Fruit fly (Drosophila melanogaster) whole organism, embryonic: ENCODE measurements around the gene gfzf.

Experiments
- Antp ChIP-seq: fragments of 200-800 bp; sonication (Bioruptor generic); optimal IDR thresholded peaks from 3 replicates; lab custom pipeline; 2016; ENCODE audit warnings: missing biosample characterization, missing genetic modification characterization
- Atf3 ChIP-seq: fragments of 200-800 bp; sonication (Bioruptor generic); optimal IDR thresholded peaks from 3 replicates; lab custom pipeline; 2016; ENCODE audit warnings: missing biosample characterization, missing genetic modification characterization
- BtbVII ChIP-seq: fragments of 200-800 bp; sonication (Bioruptor generic); optimal IDR thresholded peaks from 3 replicates; lab custom pipeline; 2017; ENCODE audit warnings: missing biosample characterization, mild to moderate bottlenecking, missing genetic modification characterization
- CG10209 ChIP-seq: fragments of 200-800 bp; sonication (Bioruptor generic); optimal IDR thresholded peaks from 3 replicates; lab custom pipeline; 2017; ENCODE audit warnings: missing biosample characterization, mild to moderate bottlenecking, missing genetic modification characterization, missing genetic modification reagents
- CG10274 ChIP-seq: fragments of 200-800 bp; sonication (Bioruptor generic); optimal IDR thresholded peaks from 3 replicates; lab custom pipeline; 2017; ENCODE audit warnings: missing biosample characterization, mild to moderate bottlenecking, missing genetic modification characterization
- CG11093 ChIP-seq: fragments of 200-800 bp; sonication (Bioruptor generic); IDR thresholded peaks from 3 replicates; pipeline ENCODE4 v1.3.6; 2022; ENCODE audit warnings: missing biosample characterization, missing genetic modification characterization
- CG11723 ChIP-seq: fragments of 200-800 bp; sonication (Bioruptor generic); optimal IDR thresholded peaks from 2 replicates; lab custom pipeline; 2017; ENCODE audit warnings: missing biosample characterization, mild to moderate bottlenecking, missing genetic modification characterization
- CG16863 ChIP-seq: fragments of 200-800 bp; sonication (Bioruptor generic); optimal IDR thresholded peaks from 3 replicates; lab custom pipeline; 2016; ENCODE audit warnings: missing biosample characterization, missing genetic modification characterization
- CG17186 ChIP-seq: fragments of 200-800 bp; sonication (Bioruptor generic); optimal IDR thresholded peaks from 3 replicates; lab custom pipeline; 2017; ENCODE audit warnings: missing biosample characterization, missing genetic modification reagents, missing genetic modification characterization
- CG3163 ChIP-seq: fragments of 200-800 bp; sonication (Bioruptor generic); optimal IDR thresholded peaks from 3 replicates; lab custom pipeline; 2016; ENCODE audit warnings: missing biosample characterization, missing genetic modification characterization
- CG4854 ChIP-seq: fragments of 200-800 bp; sonication (Bioruptor generic); optimal IDR thresholded peaks from 2 replicates; lab custom pipeline; 2016; ENCODE audit warnings: missing biosample characterization, missing genetic modification characterization, inconsistent platforms
- CG7928 ChIP-seq: fragments of 200-800 bp; sonication (Bioruptor generic); optimal IDR thresholded peaks from 2 replicates; lab custom pipeline; 2017; ENCODE audit warnings: missing biosample characterization, mild to moderate bottlenecking, missing genetic modification characterization
- CG9437 ChIP-seq: fragments of 200-800 bp; sonication (Bioruptor generic); optimal IDR thresholded peaks from 2 replicates; lab custom pipeline; 2018; ENCODE audit warnings: missing biosample characterization, mild to moderate bottlenecking, missing genetic modification characterization
- D ChIP-seq, 2 experiments: fragments of 200-800 bp in 1 of 2; fragments of >200 bp in 1 of 2; sonication (Bioruptor generic) in 1 of 2; optimal IDR thresholded peaks; 2 replicates in 1 of 2; 3 replicates in 1 of 2; lab custom pipeline; 2017; ENCODE audit warnings: mild to moderate bottlenecking in 1 of 2, missing biosample characterization in 1 of 2, missing genetic modification characterization in 1 of 2, missing genetic modification reagents in 1 of 2
- Dref ChIP-seq: fragments of 200-800 bp; sonication (Bioruptor generic); IDR thresholded peaks from 2 replicates; pipeline ENCODE4 v1.3.6; 2022; ENCODE audit warnings: missing biosample characterization, missing genetic modification characterization
- HLH4C ChIP-seq: fragments of 200-800 bp; sonication (Bioruptor generic); IDR thresholded peaks from 3 replicates; pipeline ENCODE4 v1.3.6; 2022; ENCODE audit warnings: missing biosample characterization, missing genetic modification characterization; ENCODE audit not compliant: partially characterized antibody
- Hey ChIP-seq: fragments of 200-800 bp; sonication (Bioruptor generic); optimal IDR thresholded peaks from 3 replicates; lab custom pipeline; 2018; ENCODE audit warnings: missing biosample characterization, mild to moderate bottlenecking, missing genetic modification characterization
- Med ChIP-seq: fragments of 200-800 bp; sonication (Bioruptor generic); peaks from one replicate; lab custom pipeline; 2016; ENCODE audit warnings: missing biosample characterization, missing genetic modification characterization, mild to moderate bottlenecking, inconsistent platforms, moderate library complexity
- Oli ChIP-seq: fragments of 200-800 bp; sonication (Bioruptor generic); optimal IDR thresholded peaks from 2 replicates; lab custom pipeline; 2018; ENCODE audit warnings: missing biosample characterization, mild to moderate bottlenecking, missing genetic modification characterization, moderate library complexity
- Opbp ChIP-seq: fragments of 200-800 bp; sonication (Bioruptor generic); IDR thresholded peaks from 3 replicates; pipeline ENCODE4 v1.3.6; 2022; ENCODE audit warnings: missing biosample characterization, missing genetic modification characterization; ENCODE audit not compliant: partially characterized antibody
- Pdp1 ChIP-seq, 2 experiments: fragments of 200-800 bp; sonication (Bioruptor generic); optimal IDR thresholded peaks; 3 replicates each; lab custom pipeline; 2016; ENCODE audit warnings: missing biosample characterization in 2 of 2, missing genetic modification characterization in 2 of 2, mild to moderate bottlenecking in 1 of 2, moderate library complexity in 1 of 2
- Scr ChIP-seq: fragments of 200-800 bp; sonication (Bioruptor generic); IDR thresholded peaks from 2 replicates; pipeline ENCODE4 v1.3.6; 2022; ENCODE audit warnings: missing biosample characterization, missing genetic modification characterization; ENCODE audit not compliant: partially characterized antibody
- Sox100B ChIP-seq: fragments of 200-800 bp; sonication (Bioruptor generic); optimal IDR thresholded peaks from 3 replicates; lab custom pipeline; 2018; ENCODE audit warnings: missing biosample characterization, mild to moderate bottlenecking, missing genetic modification characterization
- Trl ChIP-seq, 3 experiments: fragments of >200 bp in 2 of 3; fragments of 200-800 bp in 1 of 3; sonication (Bioruptor generic) in 1 of 3; optimal IDR thresholded peaks; 2 replicates in 1 of 3; 3 replicates in 2 of 3; lab custom pipeline; 2016 to 2017; ENCODE audit warnings: missing biosample characterization in 1 of 3, missing genetic modification characterization in 1 of 3
- ab ChIP-seq: fragments of 200-800 bp; sonication (Bioruptor generic); optimal IDR thresholded peaks from 2 replicates; lab custom pipeline; 2016; ENCODE audit warnings: missing biosample characterization, missing genetic modification characterization
- az2 ChIP-seq: fragments of 200-800 bp; sonication (Bioruptor generic); optimal IDR thresholded peaks from 3 replicates; lab custom pipeline; 2016; ENCODE audit warnings: missing biosample characterization, missing genetic modification characterization
- cg ChIP-seq: fragments of 200-800 bp; sonication (Bioruptor generic); optimal IDR thresholded peaks from 3 replicates; lab custom pipeline; 2019; ENCODE audit warnings: missing biosample characterization, mild to moderate bottlenecking, missing genetic modification characterization, moderate library complexity
- chinmo ChIP-seq: fragments of 200-800 bp; sonication (Bioruptor generic); IDR thresholded peaks from 4 replicates; pipeline ENCODE4 v1.3.6; 2022; ENCODE audit warnings: missing biosample characterization, missing genetic modification characterization; ENCODE audit not compliant: partially characterized antibody
- chm ChIP-seq: fragments of 200-800 bp; sonication (Bioruptor generic); IDR thresholded peaks from 2 replicates; pipeline ENCODE4 v1.3.6; 2022; ENCODE audit warnings: missing biosample characterization, missing genetic modification characterization
- crc ChIP-seq: fragments of 200-800 bp; sonication (Bioruptor generic); optimal IDR thresholded peaks from 2 replicates; lab custom pipeline; 2016; ENCODE audit warnings: missing biosample characterization, missing genetic modification characterization
- dm ChIP-seq: fragments of 200-800 bp; sonication (Bioruptor generic); optimal IDR thresholded peaks from 3 replicates; lab custom pipeline; 2016; ENCODE audit warnings: missing biosample characterization, missing genetic modification characterization
- eyg ChIP-seq: fragments of 200-800 bp; sonication (Bioruptor generic); optimal IDR thresholded peaks from 3 replicates; lab custom pipeline; 2016; ENCODE audit warnings: missing biosample characterization, missing genetic modification characterization
- ftz-f1 ChIP-seq: fragments of 200-800 bp; sonication (Bioruptor generic); optimal IDR thresholded peaks from 2 replicates; lab custom pipeline; 2016; ENCODE audit warnings: missing biosample characterization, missing genetic modification characterization
- gcm2 ChIP-seq: fragments of 200-800 bp; sonication (Bioruptor generic); optimal IDR thresholded peaks from 2 replicates; lab custom pipeline; 2016; ENCODE audit warnings: missing biosample characterization, missing genetic modification characterization
- hth ChIP-seq: fragments of >200 bp; optimal IDR thresholded peaks from 2 replicates; lab custom pipeline; 2017; ENCODE audit warnings: inconsistent platforms
- insv ChIP-seq, 2 experiments: fragments of 200-800 bp; sonication (Bioruptor generic); optimal IDR thresholded peaks; 3 replicates each; lab custom pipeline; 2016 to 2018; ENCODE audit warnings: missing biosample characterization in 2 of 2, missing genetic modification characterization in 2 of 2
- mld ChIP-seq: fragments of 200-800 bp; sonication (Bioruptor generic); IDR thresholded peaks from 3 replicates; pipeline ENCODE4 v1.3.6; 2022; ENCODE audit warnings: missing biosample characterization, missing genetic modification characterization; ENCODE audit not compliant: partially characterized antibody
- onecut ChIP-seq: fragments of 200-800 bp; sonication (Bioruptor generic); IDR thresholded peaks from 2 replicates; pipeline ENCODE4 v1.3.6; 2022; ENCODE audit warnings: missing biosample characterization, missing genetic modification characterization
- rib ChIP-seq: fragments of 200-800 bp; sonication (Bioruptor generic); IDR thresholded peaks from 2 replicates; pipeline ENCODE4 v1.3.6; 2022; ENCODE audit warnings: missing biosample characterization, missing genetic modification characterization
- sc ChIP-seq, 3 experiments: fragments of >200 bp in 2 of 3; fragments of 200-800 bp in 1 of 3; sonication (Bioruptor generic) in 1 of 3; optimal IDR thresholded peaks; 2 replicates in 2 of 3; 3 replicates in 1 of 3; lab custom pipeline; 2017; ENCODE audit warnings: mild to moderate bottlenecking in 1 of 3, missing biosample characterization in 1 of 3, missing genetic modification characterization in 1 of 3, missing genetic modification reagents in 1 of 3
- seq ChIP-seq: fragments of 200-800 bp; sonication (Bioruptor generic); IDR thresholded peaks from 2 replicates; pipeline ENCODE4 v1.3.6; 2022; ENCODE audit warnings: missing biosample characterization, missing genetic modification characterization
- shn ChIP-seq: fragments of 200-800 bp; sonication (Bioruptor generic); optimal IDR thresholded peaks from 3 replicates; lab custom pipeline; 2016; ENCODE audit warnings: missing biosample characterization, missing genetic modification characterization
- stwl ChIP-seq: fragments of 200-800 bp; sonication (Bioruptor generic); optimal IDR thresholded peaks from 3 replicates; lab custom pipeline; 2018; ENCODE audit warnings: missing biosample characterization, mild to moderate bottlenecking, missing genetic modification characterization, moderate library complexity
- unpg ChIP-seq: fragments of 200-800 bp; sonication (Bioruptor generic); optimal IDR thresholded peaks from 3 replicates; lab custom pipeline; 2018; ENCODE audit warnings: missing biosample characterization, mild to moderate bottlenecking, missing genetic modification characterization, moderate library complexity
- vvl ChIP-seq: fragments of 200-800 bp; sonication (Bioruptor generic); IDR thresholded peaks from 2 replicates; pipeline ENCODE4 v1.3.6; 2022; ENCODE audit warnings: missing biosample characterization, missing genetic modification characterization
- yki ChIP-seq: fragments of >200 bp; optimal IDR thresholded peaks from 3 replicates; lab custom pipeline; 2018

The gfzf gene

dm6 chr3R:7187989-7188388, 37.2 kb upstream of the gfzf start:
- TF ChIP-seq CG10274 (GFP tag; lab: Kevin White, UChicago) (peak; percentile 72), CG16863 (GFP tag; lab: Kevin White, UChicago) (no peak), chinmo (GFP tag; lab: Robert Waterston, UW) (0 out of 4 replicates have a peak, but pooled peaks have one; percentile 61), BtbVII (GFP tag; lab: Kevin White, UChicago) (peak; percentile 3), CG11093 (GFP tag; lab: Robert Waterston, UW) (no peak), stwl (tag; lab: Kevin White, UChicago) (peak; percentile 34), CG11723 (no peak), cg (GFP tag; lab: Kevin White, UChicago) (peak; percentile 40), Trl (optimal IDR thresholded peaks at IDR 0.05; lab: Kevin White, UChicago) (peak; percentile 9 to 16), Trl (GFP tag; optimal IDR thresholded peaks at IDR 0.05; lab: Kevin White, UChicago) (no peak), Pdp1 (GFP tag; optimal IDR thresholded peaks at IDR 0.05; lab: Kevin White, UChicago) (peak in 1 of 2 experiments; percentile 93), CG9437 (GFP tag; lab: Kevin White, UChicago) (peak; percentile 28), onecut (GFP tag; lab: Robert Waterston, UW) (peak; percentile 88), Atf3 (peak; percentile 12), vvl (GFP tag; lab: Robert Waterston, UW) (peak; percentile 34; the same call in 1 of the 2 replicates), dm (GFP tag; lab: Kevin White, UChicago) (peak; percentile 57)

dm6 chr3R:7187093-7187912, 36.5 kb upstream of the gfzf start:
- TF ChIP-seq rib (GFP tag; lab: Robert Waterston, UW) = no peak
- TF ChIP-seq CG4854 (GFP tag; lab: Kevin White, UChicago) = no peak
- peak; percentile 27 for TF ChIP-seq az2 (GFP tag; lab: Kevin White, UChicago)
- no peak for TF ChIP-seq Hey (tag; lab: Kevin White, UChicago)
- TF ChIP-seq chm (GFP tag; lab: Robert Waterston, UW) = no peak
- peak; percentile 65 for TF ChIP-seq ftz-f1 (GFP tag; lab: Kevin White, UChicago)
- TF ChIP-seq hth = no peak
- TF ChIP-seq eyg (GFP tag; lab: Kevin White, UChicago) = no peak
- no peak for TF ChIP-seq seq (GFP tag; lab: Robert Waterston, UW)
- TF ChIP-seq shn (GFP tag; lab: Kevin White, UChicago) = no peak
- TF ChIP-seq Med (GFP tag; lab: Kevin White, UChicago) = peak; percentile 19
- no peak for TF ChIP-seq Oli (tag; lab: Kevin White, UChicago)
- 0 out of 2 replicates have a peak, but pooled peaks have one; percentile 10 for TF ChIP-seq Scr (GFP tag; lab: Robert Waterston, UW)
- TF ChIP-seq Opbp (GFP tag; lab: Robert Waterston, UW) = no peak
- TF ChIP-seq sc (optimal IDR thresholded peaks at IDR 0.05; lab: Kevin White, UChicago) = no peak
- TF ChIP-seq sc (GFP tag; optimal IDR thresholded peaks at IDR 0.05; lab: Kevin White, UChicago) = no peak
- no peak for TF ChIP-seq CG7928 (GFP tag; lab: Kevin White, UChicago)
- TF ChIP-seq Sox100B (GFP tag; lab: Kevin White, UChicago) = no peak
- TF ChIP-seq CG10209 (GFP tag; lab: Kevin White, UChicago) = no peak
- TF ChIP-seq yki (lab: Kevin White, UChicago) = peak; percentile 24
- no peak for TF ChIP-seq CG17186 (GFP tag; lab: Kevin White, UChicago)
- TF ChIP-seq onecut (GFP tag; lab: Robert Waterston, UW) = peak; percentile 89
- no peak for TF ChIP-seq mld (GFP tag; lab: Robert Waterston, UW)
- TF ChIP-seq CG3163 (GFP tag; lab: Kevin White, UChicago) = no peak
- TF ChIP-seq gcm2 (GFP tag; lab: Kevin White, UChicago) = no peak
- 0 out of 3 replicates have a peak, but pooled peaks have one; percentile 35 for TF ChIP-seq HLH4C (GFP tag; lab: Robert Waterston, UW)
- TF ChIP-seq Antp = no peak
- peak; percentile 21 for TF ChIP-seq D (optimal IDR thresholded peaks at IDR 0.05; lab: Kevin White, UChicago)
- no peak for TF ChIP-seq D (GFP tag; optimal IDR thresholded peaks at IDR 0.05; lab: Kevin White, UChicago)
- TF ChIP-seq ab = no peak
- no peak for TF ChIP-seq crc (GFP tag; lab: Kevin White, UChicago)
- TF ChIP-seq Dref (GFP tag; lab: Robert Waterston, UW) = no peak
- no peak for TF ChIP-seq unpg
- TF ChIP-seq insv (GFP tag; optimal IDR thresholded peaks at IDR 0.05; lab: Kevin White, UChicago) = no peak
